Worm (Caenorhabditis elegans) whole organism, young adult: ENCODE measurements around the gene mcm-6.

Experiments used
- dpl-1 ChIP-seq: fragments of 150-350 bp; optimal IDR thresholded peaks from 2 replicates; lab custom pipeline; 2014; ENCODE audit warnings: missing biosample characterization, missing genetic modification reagents, missing genetic modification characterization
- hmg-1.2 ChIP-seq: fragments of 200-800 bp; sonication (Bioruptor generic); IDR thresholded peaks from 2 replicates; pipeline ENCODE4 v1.3.6; 2022; ENCODE audit warnings: missing genetic modification reagents, missing genetic modification characterization, missing compliant biosample characterization
- lin-40 ChIP-seq: sonication (generic microtip); optimal IDR thresholded peaks from 2 replicates; lab custom pipeline; 2016; ENCODE audit warnings: missing genetic modification characterization, mild to moderate bottlenecking, missing compliant biosample characterization, missing genotype, missing genetic modification reagents
- lsl-1 ChIP-seq: fragments of 200-800 bp; sonication (Bioruptor generic); optimal IDR thresholded peaks from 2 replicates; lab custom pipeline; 2018; ENCODE audit warnings: mild to moderate bottlenecking, missing genetic modification characterization, moderate library complexity, missing compliant biosample characterization
- madf-6 ChIP-seq: fragments of 200-800 bp; sonication (Bioruptor generic); IDR thresholded peaks from 2 replicates; pipeline ENCODE4 v1.3.6; 2022; ENCODE audit warnings: missing genetic modification reagents, missing genetic modification characterization, missing compliant biosample characterization
- nhr-90 ChIP-seq: sonication (generic microtip); optimal IDR thresholded peaks from 2 replicates; lab custom pipeline; 2016; ENCODE audit warnings: missing genotype, mild to moderate bottlenecking, missing genetic modification characterization, missing compliant biosample characterization
- snpc-3.4 ChIP-seq: sonication (generic microtip); optimal IDR thresholded peaks from 2 replicates; lab custom pipeline; 2017; ENCODE audit warnings: missing genetic modification characterization, mild to moderate bottlenecking, missing compliant biosample characterization, antibody characterized with exemption, moderate library complexity, missing genotype, missing genetic modification reagents
- unc-62 ChIP-seq: fragments of 150-350 bp; optimal IDR thresholded peaks from 2 replicates; lab custom pipeline; 2014; ENCODE audit warnings: missing biosample characterization, missing genetic modification reagents, missing genetic modification characterization
- ztf-25 ChIP-seq: fragments of 200-800 bp; sonication (Bioruptor generic); IDR thresholded peaks from 2 replicates; pipeline ENCODE4 v1.3.6; 2022; ENCODE audit warnings: missing genetic modification reagents, missing genetic modification characterization, missing compliant biosample characterization

Gene mcm-6

ce11 chrIII:9848083-9848482 lies 53.9 kb downstream of the mcm-6 start, which contains the start of gene mrpl-36 (continued):
- TF ChIP-seq madf-6 (peak; percentile 69), snpc-3.4 (tag; lab: Kevin White, UChicago) (no peak), ztf-25 (GFP tag; lab: Robert Waterston, UW) (no peak), lsl-1 (GFP tag; lab: Kevin White, UChicago) (peak; percentile 40), hmg-1.2 (GFP tag; lab: Robert Waterston, UW) (no peak; the same call in 1 of the 2 replicates), unc-62 (no peak), dpl-1 (GFP tag; lab: Kevin White, UChicago) (no peak), lin-40 (tag; lab: Kevin White, UChicago) (no peak), nhr-90 (tag; lab: Kevin White, UChicago) (no peak)
